Comparison of ENCODE assay signal across 6 fruit fly cellular contexts in the genomic region with DNA sequence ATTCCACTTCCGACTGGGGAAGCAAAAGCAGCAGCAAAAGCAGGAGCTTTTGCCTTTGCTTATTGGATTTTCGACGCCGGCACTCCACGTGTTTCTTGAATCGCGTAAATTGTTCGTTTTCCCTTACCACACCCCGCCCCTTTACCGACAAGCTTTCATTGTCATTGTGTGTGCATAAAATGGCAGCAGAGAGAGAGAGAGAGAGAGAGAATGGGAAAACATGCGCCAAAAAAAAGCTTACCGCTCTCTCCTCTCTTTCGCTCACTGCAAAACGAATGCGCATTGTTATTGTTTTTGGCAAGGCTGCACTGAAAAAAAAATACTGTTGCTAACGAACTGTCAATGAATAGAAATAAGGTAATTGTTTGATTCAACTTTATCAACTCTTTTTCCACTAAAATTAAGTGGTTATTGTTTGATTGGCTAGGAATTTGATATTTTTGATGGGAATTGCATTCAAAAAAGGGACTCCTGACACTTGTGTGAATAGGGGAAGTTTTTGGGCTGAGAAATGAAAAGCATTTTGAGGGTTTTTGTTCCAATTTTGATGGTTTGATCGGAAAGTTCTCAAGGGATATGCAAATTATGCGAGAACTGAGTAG.
TF ChIP-seq lines count a peak whose summit lies in the region.

No protein-coding gene starts in this region.

- no peak for TF ChIP-seq CTCF in whole organism, embryonic (GFP tag; optimal IDR thresholded peaks at IDR 0.05; lab: Kevin White, UChicago)

TF ChIP-seq in whole organism, 6 proteins besides CTCF, POLR2A, EP300 and RAD21:
- TF ChIP-seq CG8478 (optimal IDR thresholded peaks at IDR 0.05; lab: Kevin White, UChicago) (no peak), Dll (optimal IDR thresholded peaks at IDR 0.05; lab: Kevin White, UChicago) (peak; percentile 87), usp (GFP tag; optimal IDR thresholded peaks at IDR 0.05; lab: Kevin White, UChicago) (no peak)

TF ChIP-seq in whole organism, adult, 20 proteins besides CTCF, POLR2A, EP300 and RAD21:
- TF ChIP-seq bab1 (GFP tag; optimal IDR thresholded peaks at IDR 0.05; lab: Kevin White, UChicago) (no peak), Clk (GFP tag; optimal IDR thresholded peaks at IDR 0.05; lab: Kevin White, UChicago) (no peak), cnc (optimal IDR thresholded peaks at IDR 0.05; lab: Kevin White, UChicago) (no peak), kay (GFP tag; lab: Kevin White, UChicago; ENCODE audit: borderline replicate concordance) (no peak), CG14711 (tag; optimal IDR thresholded peaks at IDR 0.05; lab: Kevin White, UChicago) (no peak), toe (GFP tag; optimal IDR thresholded peaks at IDR 0.05; lab: Kevin White, UChicago) (peak; percentile 2), Hr96 (GFP tag; optimal IDR thresholded peaks at IDR 0.05; lab: Kevin White, UChicago) (no peak), CG5204 (GFP tag; optimal IDR thresholded peaks at IDR 0.05; lab: Kevin White, UChicago) (no peak), CG7045 (GFP tag; optimal IDR thresholded peaks at IDR 0.05; lab: Kevin White, UChicago) (no peak), Mnt (GFP tag; optimal IDR thresholded peaks at IDR 0.05; lab: Kevin White, UChicago) (peak; percentile 84), pad (GFP tag; optimal IDR thresholded peaks at IDR 0.05; lab: Kevin White, UChicago) (peak; percentile 18), Crg-1 (GFP tag; optimal IDR thresholded peaks at IDR 0.05; lab: Kevin White, UChicago) (no peak), ovo (GFP tag; optimal IDR thresholded peaks at IDR 0.05; lab: Kevin White, UChicago) (no peak), cic (GFP tag; optimal IDR thresholded peaks at IDR 0.05; lab: Kevin White, UChicago) (peak; percentile 29)

TF ChIP-seq in whole organism, embryonic, 481 proteins besides CTCF, POLR2A, EP300 and RAD21 (continues in another document):
- TF ChIP-seq Aef1 (GFP tag; IDR thresholded peaks at IDR 0.05; lab: Robert Waterston, UW) (peak; percentile 10), cg (GFP tag; optimal IDR thresholded peaks at IDR 0.05; lab: Kevin White, UChicago) (peak; percentile 69), Doc3 (GFP tag; IDR thresholded peaks at IDR 0.05; lab: Robert Waterston, UW; ENCODE audit: partially characterized antibody) (no peak), CG9215 (GFP tag; IDR thresholded peaks at IDR 0.05; lab: Robert Waterston, UW) (0 out of 2 replicates have a peak, but pooled peaks have one; percentile 1), CG17186 (GFP tag; optimal IDR thresholded peaks at IDR 0.05; lab: Kevin White, UChicago) (no peak), stwl (tag; optimal IDR thresholded peaks at IDR 0.05; lab: Kevin White, UChicago) (no peak), Dll (GFP tag; IDR thresholded peaks at IDR 0.05; lab: Robert Waterston, UW; ENCODE audit: partially characterized antibody) (no peak), al (GFP tag; IDR thresholded peaks at IDR 0.05; lab: Robert Waterston, UW) (no peak), pb (GFP tag; optimal IDR thresholded peaks at IDR 0.05; lab: Kevin White, UChicago) (peak; percentile 27), CG1647 (GFP tag; optimal IDR thresholded peaks at IDR 0.05; lab: Kevin White, UChicago) (no peak), en (GFP tag; optimal IDR thresholded peaks at IDR 0.05; lab: Kevin White, UChicago) (peak; percentile 56), CG3407 (GFP tag; optimal IDR thresholded peaks at IDR 0.05; lab: Kevin White, UChicago) (no peak), CG2120 (GFP tag; optimal IDR thresholded peaks at IDR 0.05; lab: Kevin White, UChicago) (peak; percentile 39), CG14014 (GFP tag; IDR thresholded peaks at IDR 0.05; lab: Robert Waterston, UW) (peak; percentile 20; the same call in 1 of the 2 replicates), CG11504 (tag; optimal IDR thresholded peaks at IDR 0.05; lab: Kevin White, UChicago) (no peak), pho (GFP tag; optimal IDR thresholded peaks at IDR 0.05; lab: Kevin White, UChicago) (no peak)

TF ChIP-seq in whole organism, prepupa, 60 proteins besides CTCF, POLR2A, EP300 and RAD21 (continues in another document):
- 0 out of 2 replicates have a peak, but pooled peaks have one; percentile 4 for TF ChIP-seq CG11294 (GFP tag; IDR thresholded peaks at IDR 0.05; lab: Robert Waterston, UW)
- TF ChIP-seq CG11902 (GFP tag; optimal IDR thresholded peaks at IDR 0.05; lab: Kevin White, UChicago), result no peak
- TF ChIP-seq CG6276 (GFP tag; optimal IDR thresholded peaks at IDR 0.05; lab: Kevin White, UChicago), result no peak
- peak; percentile 38 for TF ChIP-seq acj6 (GFP tag; optimal IDR thresholded peaks at IDR 0.05; lab: Kevin White, UChicago)
- peak; percentile 35 for TF ChIP-seq CG3032 (tag; optimal IDR thresholded peaks at IDR 0.05; lab: Kevin White, UChicago)
- TF ChIP-seq CG9139 (GFP tag; optimal IDR thresholded peaks at IDR 0.05; lab: Kevin White, UChicago), result no peak
- TF ChIP-seq Eip78C (GFP tag; lab: Kevin White, UChicago), result peak; percentile 60
- peak; percentile 6 for TF ChIP-seq Blimp-1 (GFP tag; optimal IDR thresholded peaks at IDR 0.05; lab: Kevin White, UChicago)
- TF ChIP-seq CG4318 (GFP tag; optimal IDR thresholded peaks at IDR 0.05; lab: Kevin White, UChicago), result no peak
- TF ChIP-seq Ets21C (GFP tag; optimal IDR thresholded peaks at IDR 0.05; lab: Kevin White, UChicago), result no peak
- TF ChIP-seq Hr38 (GFP tag; optimal IDR thresholded peaks at IDR 0.05; lab: Kevin White, UChicago), result no peak
- TF ChIP-seq CG6163 (GFP tag; IDR thresholded peaks at IDR 0.05; lab: Robert Waterston, UW), result peak; percentile 25; the same call in 2 of the 3 replicates
- peak; percentile 6 for TF ChIP-seq esn (GFP tag; optimal IDR thresholded peaks at IDR 0.05; lab: Kevin White, UChicago)
- no peak for TF ChIP-seq Sox15 (GFP tag; optimal IDR thresholded peaks at IDR 0.05; lab: Kevin White, UChicago)
- TF ChIP-seq Hr39 (GFP tag; optimal IDR thresholded peaks at IDR 0.05; lab: Kevin White, UChicago), result peak; percentile 64
- TF ChIP-seq CG7368 (GFP tag; optimal IDR thresholded peaks at IDR 0.05; lab: Kevin White, UChicago), result no peak
- TF ChIP-seq CG11762 (GFP tag; optimal IDR thresholded peaks at IDR 0.05; lab: Kevin White, UChicago; ENCODE audit: insufficient read depth), result no peak
- TF ChIP-seq CG6854 (GFP tag; optimal IDR thresholded peaks at IDR 0.05; lab: Kevin White, UChicago), result no peak

TF ChIP-seq in whole organism, pupa, 21 proteins besides CTCF, POLR2A, EP300 and RAD21 (continues in another document):
- TF ChIP-seq CG12605 (GFP tag; IDR thresholded peaks at IDR 0.05; lab: Robert Waterston, UW) (no peak), gl (tag; optimal IDR thresholded peaks at IDR 0.05; lab: Kevin White, UChicago) (no peak), CG13204 (GFP tag; optimal IDR thresholded peaks at IDR 0.05; lab: Kevin White, UChicago) (peak; percentile 0), CG15710 (tag; optimal IDR thresholded peaks at IDR 0.05; lab: Kevin White, UChicago) (peak; percentile 12), Pif1B (GFP tag; optimal IDR thresholded peaks at IDR 0.05; lab: Kevin White, UChicago) (no peak), CG8159 (tag; optimal IDR thresholded peaks at IDR 0.05; lab: Kevin White, UChicago) (peak; percentile 25), Snoo (tag; optimal IDR thresholded peaks at IDR 0.05; lab: Kevin White, UChicago) (peak; percentile 13), CG9948 (tag; optimal IDR thresholded peaks at IDR 0.05; lab: Kevin White, UChicago) (no peak), CG34367 (tag; optimal IDR thresholded peaks at IDR 0.05; lab: Kevin White, UChicago) (peak; percentile 20), D1 (tag; optimal IDR thresholded peaks at IDR 0.05; lab: Kevin White, UChicago) (no peak), CG32121 (GFP tag; IDR thresholded peaks at IDR 0.05; lab: Robert Waterston, UW) (peak; percentile 9; the same call in 1 of the 2 replicates), CG10348 (GFP tag; IDR thresholded peaks at IDR 0.05; lab: Robert Waterston, UW) (no peak), CG8301 (tag; optimal IDR thresholded peaks at IDR 0.05; lab: Kevin White, UChicago) (no peak), Ets98B (GFP tag; IDR thresholded peaks at IDR 0.05; lab: Robert Waterston, UW) (peak; percentile 12), fd96Ca (GFP tag; IDR thresholded peaks at IDR 0.05; lab: Robert Waterston, UW) (no peak; the same call in 2 of the 3 replicates), Pif1A (GFP tag; optimal IDR thresholded peaks at IDR 0.05; lab: Kevin White, UChicago) (peak; percentile 3), CG17806 (tag; optimal IDR thresholded peaks at IDR 0.05; lab: Kevin White, UChicago) (peak; percentile 36), EcR (GFP tag; optimal IDR thresholded peaks at IDR 0.05; lab: Kevin White, UChicago) (no peak), CG14655 (GFP tag; optimal IDR thresholded peaks at IDR 0.05; lab: Kevin White, UChicago) (peak; percentile 36)

TF ChIP-seq in whole organism, wandering third instar larva, 38 proteins besides CTCF, POLR2A, EP300 and RAD21 (continues in another document):
- TF ChIP-seq brk (GFP tag; optimal IDR thresholded peaks at IDR 0.05; lab: Kevin White, UChicago) (peak; percentile 12), pan (optimal IDR thresholded peaks at IDR 0.05; lab: Kevin White, UChicago) (no peak), Hr78 (GFP tag; optimal IDR thresholded peaks at IDR 0.05; lab: Kevin White, UChicago) (no peak), br (GFP tag; optimal IDR thresholded peaks at IDR 0.05; lab: Kevin White, UChicago) (no peak), fru (GFP tag; optimal IDR thresholded peaks at IDR 0.05; lab: Kevin White, UChicago) (peak; percentile 59), dsf (GFP tag; optimal IDR thresholded peaks at IDR 0.05; lab: Kevin White, UChicago; ENCODE audit: borderline replicate concordance) (no peak), N (GFP tag; optimal IDR thresholded peaks at IDR 0.05; lab: Kevin White, UChicago) (no peak), dmrt93B (GFP tag; optimal IDR thresholded peaks at IDR 0.05; lab: Kevin White, UChicago) (peak; percentile 22), Sp1 (GFP tag; optimal IDR thresholded peaks at IDR 0.05; lab: Kevin White, UChicago) (no peak), Vsx2 (GFP tag; optimal IDR thresholded peaks at IDR 0.05; lab: Kevin White, UChicago; ENCODE audit: partially characterized antibody) (peak; percentile 71), Dfd (GFP tag; optimal IDR thresholded peaks at IDR 0.05; lab: Kevin White, UChicago) (no peak), Jra (GFP tag; optimal IDR thresholded peaks at IDR 0.05; lab: Kevin White, UChicago) (no peak), HLH106 (tag; optimal IDR thresholded peaks at IDR 0.05; lab: Kevin White, UChicago) (peak; percentile 66), OdsH (GFP tag; optimal IDR thresholded peaks at IDR 0.05; lab: Kevin White, UChicago) (peak; percentile 72), foxo (GFP tag; optimal IDR thresholded peaks at IDR 0.05; lab: Kevin White, UChicago) (peak in 1 of 2 experiments; percentile 40), CG9705 (GFP tag; optimal IDR thresholded peaks at IDR 0.05; lab: Kevin White, UChicago) (no peak), Mio (GFP tag; optimal IDR thresholded peaks at IDR 0.05; lab: Kevin White, UChicago) (no peak), Dif (GFP tag; optimal IDR thresholded peaks at IDR 0.05; lab: Kevin White, UChicago; ENCODE audit: partially characterized antibody) (peak; percentile 95), lola (GFP tag; optimal IDR thresholded peaks at IDR 0.05; lab: Kevin White, UChicago) (no peak), tai (GFP tag; optimal IDR thresholded peaks at IDR 0.05; lab: Kevin White, UChicago) (no peak), Myc (optimal IDR thresholded peaks at IDR 0.05; lab: Kevin White, UChicago) (no peak)
